Fruit fly (Drosophila melanogaster): ENCODE results near the gene bigmax.
A peak's percentile ranks its signal among the peaks of the same experiment; 100 is the strongest.

The bigmax gene

DNA sequence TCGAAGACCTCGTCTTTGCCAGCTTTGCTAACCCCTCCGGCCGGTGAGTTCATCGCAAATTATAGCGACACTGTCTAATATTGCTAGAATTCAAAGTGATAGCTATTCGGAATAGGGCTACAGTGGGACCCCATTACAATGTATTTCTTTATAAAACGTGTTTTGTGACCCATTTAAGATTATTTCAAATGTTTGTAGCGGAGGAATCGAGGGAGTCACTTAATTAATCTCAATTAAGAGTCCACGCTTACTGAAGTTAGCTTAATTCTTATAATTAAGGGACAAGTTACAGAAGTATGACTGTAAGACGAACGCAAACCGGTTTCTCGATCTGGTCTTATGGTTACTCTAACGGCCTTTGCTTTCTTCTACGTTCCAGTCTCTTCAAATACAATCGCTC is 1.3 kb upstream of the bigmax start (continued):
- TF ChIP-seq zfh1 (GFP tag; IDR thresholded peaks at IDR 0.05) (peak; percentile 62; the same call in 1 of the 3 replicates), crp (GFP tag; optimal IDR thresholded peaks at IDR 0.05) (no peak), CG6175 (GFP tag; IDR thresholded peaks at IDR 0.05) (no peak), hkb (optimal IDR thresholded peaks at IDR 0.05) (no peak), hkb (GFP tag; IDR thresholded peaks at IDR 0.05) (no peak), danr (GFP tag; IDR thresholded peaks at IDR 0.05) (no peak), h (optimal IDR thresholded peaks at IDR 0.05) (no peak), HLH3B (GFP tag; IDR thresholded peaks at IDR 0.05) (no peak), Opbp (GFP tag; IDR thresholded peaks at IDR 0.05; ENCODE audit: partially characterized antibody) (no peak), Eip74EF (GFP tag; optimal IDR thresholded peaks at IDR 0.05) (no peak), CG8281 (tag; optimal IDR thresholded peaks at IDR 0.05) (no peak), twi (tag; optimal IDR thresholded peaks at IDR 0.05) (no peak), kah (GFP tag; optimal IDR thresholded peaks at IDR 0.05) (no peak), dysf (GFP tag; IDR thresholded peaks at IDR 0.05) (peak; percentile 58), Lhr (GFP tag; optimal IDR thresholded peaks at IDR 0.05) (no peak), Sin3A (optimal IDR thresholded peaks at IDR 0.05) (no peak), lab (GFP tag; optimal IDR thresholded peaks at IDR 0.05) (peak; percentile 70), HLHmδ (GFP tag; optimal IDR thresholded peaks at IDR 0.05) (no peak), CG15601 (tag; optimal IDR thresholded peaks at IDR 0.05) (no peak), bigmax (GFP tag; optimal IDR thresholded peaks at IDR 0.05) (no peak), CG42726 (GFP tag; IDR thresholded peaks at IDR 0.05; ENCODE audit: partially characterized antibody) (no peak), sr (GFP tag; IDR thresholded peaks at IDR 0.05) (no peak), Doc3 (GFP tag; IDR thresholded peaks at IDR 0.05; ENCODE audit: partially characterized antibody) (no peak), CG4360 (GFP tag; IDR thresholded peaks at IDR 0.05) (no peak), CG1647 (GFP tag; optimal IDR thresholded peaks at IDR 0.05) (no peak), Neu2 (GFP tag; optimal IDR thresholded peaks at IDR 0.05; ENCODE audit: borderline replicate concordance) (no peak), CG7372 (GFP tag; IDR thresholded peaks at IDR 0.05) (no peak), esg (GFP tag; conservative IDR thresholded peaks at IDR 0.05) (no peak), toy (GFP tag; IDR thresholded peaks at IDR 0.05) (no peak), CG11093 (GFP tag; IDR thresholded peaks at IDR 0.05) (no peak), CG1024 (GFP tag; IDR thresholded peaks at IDR 0.05) (no peak), gcm2 (GFP tag; optimal IDR thresholded peaks at IDR 0.05) (no peak), CG13296 (GFP tag; optimal IDR thresholded peaks at IDR 0.05) (peak; percentile 10), NC2α (GFP tag; optimal IDR thresholded peaks at IDR 0.05) (no peak), dimm (GFP tag; IDR thresholded peaks at IDR 0.05) (no peak), aop (GFP tag; IDR thresholded peaks at IDR 0.05) (no peak), HLH54F (GFP tag; optimal IDR thresholded peaks at IDR 0.05) (peak; percentile 11), CG17361 (GFP tag; IDR thresholded peaks at IDR 0.05) (0 out of 3 replicates have a peak, but pooled peaks have one; percentile 28), dmrt11E (tag; optimal IDR thresholded peaks at IDR 0.05) (peak; percentile 27), oc (tag; optimal IDR thresholded peaks at IDR 0.05) (peak; percentile 2), CG10366 (GFP tag; IDR thresholded peaks at IDR 0.05) (no peak), CG31224 (GFP tag; IDR thresholded peaks at IDR 0.05) (no peak), Dfd (GFP tag; optimal IDR thresholded peaks at IDR 0.05) (no peak), jing (GFP tag; optimal IDR thresholded peaks at IDR 0.05) (no peak), CG34224 (GFP tag; IDR thresholded peaks at IDR 0.05; ENCODE audit: partially characterized antibody) (no peak), H2.0 (GFP tag; IDR thresholded peaks at IDR 0.05) (no peak; the same call in 1 of the 2 replicates), zfh2 (GFP tag; optimal IDR thresholded peaks at IDR 0.05) (peak; percentile 61), Bgb (GFP tag; IDR thresholded peaks at IDR 0.05; ENCODE audit: partially characterized antibody) (no peak), Adf1 (GFP tag; IDR thresholded peaks at IDR 0.05) (no peak), D19A (tag; optimal IDR thresholded peaks at IDR 0.05) (peak; percentile 21), CG11504 (tag; optimal IDR thresholded peaks at IDR 0.05) (peak; percentile 56), CG30403 (GFP tag; optimal IDR thresholded peaks at IDR 0.05) (peak; percentile 37), CG2120 (GFP tag; optimal IDR thresholded peaks at IDR 0.05) (peak; percentile 73)

All from whole organism, embryonic.